Fruit fly (Drosophila melanogaster): ENCODE results near the gene CG3119.

- TF ChIP-seq psq (optimal IDR thresholded peaks at IDR 0.05) (no peak), Myc (optimal IDR thresholded peaks at IDR 0.05) (no peak), insv (optimal IDR thresholded peaks at IDR 0.05) (no peak)
These were observed at the start of gene CG3119, which contains the start of gene Cpr23B for dm6 chr2L:2837742-2838461.

All from Kc167 (cell line).